Fruit fly (Drosophila melanogaster): Measurements from ENCODE around the gene CG33128.

DNA sequence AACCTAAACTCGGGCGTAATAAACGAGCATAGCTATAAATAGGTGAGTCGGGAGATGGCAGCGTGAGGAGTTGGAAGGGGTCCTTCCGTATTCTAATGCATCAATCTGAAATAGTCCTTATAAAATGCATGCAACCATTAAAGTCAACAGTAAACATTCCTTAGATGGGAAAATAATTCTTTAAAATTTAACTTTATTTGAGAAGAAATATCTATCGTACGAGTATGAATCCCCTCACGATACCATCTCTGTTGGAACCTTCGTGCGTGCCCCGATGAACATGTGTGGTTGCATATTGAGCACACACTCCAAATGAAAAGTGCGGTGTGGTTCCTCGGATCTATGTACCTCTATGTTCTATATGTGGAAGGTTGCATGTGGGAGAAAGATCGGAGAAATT is 31.7 kb upstream of the CG33128 start:
- TF ChIP-seq h (optimal IDR thresholded peaks at IDR 0.05) (no peak), insv (optimal IDR thresholded peaks at IDR 0.05) (no peak), psq (optimal IDR thresholded peaks at IDR 0.05) (no peak), Myc (optimal IDR thresholded peaks at IDR 0.05) (no peak)

Measured in Kc167 (cell line).